Fruit fly (Drosophila melanogaster) whole organism, prepupa: ENCODE results near the gene Art9.

ENCODE experiments used
- Blimp-1 ChIP-seq: fragments of 200-800 bp; sonication (Bioruptor generic); optimal IDR thresholded peaks from 3 replicates; lab custom pipeline; 2017; ENCODE audit warnings: missing biosample characterization, missing genetic modification characterization, mild to moderate bottlenecking, moderate library complexity, missing genetic modification reagents
- CG10631 ChIP-seq: fragments of 200-800 bp; sonication (Bioruptor generic); optimal IDR thresholded peaks from 2 replicates; lab custom pipeline; 2016; ENCODE audit warnings: missing biosample characterization, missing genetic modification characterization
- CG10669 ChIP-seq: fragments of 200-800 bp; sonication (Bioruptor generic); optimal IDR thresholded peaks from 3 replicates; lab custom pipeline; 2018; ENCODE audit warnings: missing biosample characterization, mild to moderate bottlenecking, missing genetic modification characterization, moderate library complexity
- CG11762 ChIP-seq: fragments of 200-800 bp; sonication (Bioruptor generic); optimal IDR thresholded peaks from 3 replicates; lab custom pipeline; 2016; ENCODE audit warnings: missing biosample characterization, missing genetic modification characterization; ENCODE audit not compliant: insufficient read depth
- CG11902 ChIP-seq: fragments of 200-800 bp; sonication (Bioruptor generic); optimal IDR thresholded peaks from 3 replicates; lab custom pipeline; 2016; ENCODE audit warnings: missing biosample characterization, missing genetic modification characterization
- CG15336 ChIP-seq: fragments of 200-800 bp; sonication (Bioruptor generic); IDR thresholded peaks from 2 replicates; pipeline ENCODE4 v1.3.6; 2022; ENCODE audit warnings: missing biosample characterization, missing genetic modification characterization
- CG16779 ChIP-seq: fragments of 200-800 bp; sonication (Bioruptor generic); optimal IDR thresholded peaks from 3 replicates; lab custom pipeline; 2017; ENCODE audit warnings: missing biosample characterization, mild to moderate bottlenecking, missing genetic modification characterization
- CG3032 ChIP-seq: fragments of 200-800 bp; optimal IDR thresholded peaks from 2 replicates; lab custom pipeline; 2019; ENCODE audit warnings: missing biosample characterization, mild to moderate bottlenecking, missing genetic modification characterization, moderate library complexity
- CG4318 ChIP-seq: fragments of 200-800 bp; sonication (Bioruptor generic); optimal IDR thresholded peaks from 3 replicates; lab custom pipeline; 2017; ENCODE audit warnings: missing biosample characterization, mild to moderate bottlenecking, missing genetic modification characterization
- CG6163 ChIP-seq: fragments of 200-800 bp; sonication (Bioruptor generic); IDR thresholded peaks from 3 replicates; pipeline ENCODE4 v1.3.6; 2022; ENCODE audit warnings: missing biosample characterization, missing genetic modification characterization
- CG6792 ChIP-seq: fragments of 200-800 bp; sonication (Bioruptor generic); optimal IDR thresholded peaks from 3 replicates; lab custom pipeline; 2016; ENCODE audit warnings: missing biosample characterization, missing genetic modification characterization
- CG6854 ChIP-seq: fragments of 200-800 bp; sonication (Bioruptor generic); optimal IDR thresholded peaks from 2 replicates; lab custom pipeline; 2017; ENCODE audit warnings: missing biosample characterization, mild to moderate bottlenecking, missing genetic modification characterization
- CG7368 ChIP-seq: fragments of 200-800 bp; sonication (Bioruptor generic); optimal IDR thresholded peaks from 3 replicates; lab custom pipeline; 2016; ENCODE audit warnings: missing biosample characterization, missing genetic modification characterization
- CG8119 ChIP-seq: fragments of 200-800 bp; sonication (Bioruptor generic); IDR thresholded peaks from 3 replicates; pipeline ENCODE4 v1.3.6; 2022; ENCODE audit warnings: missing biosample characterization, missing genetic modification characterization
- CG8632 ChIP-seq: fragments of 200-800 bp; sonication (Bioruptor generic); optimal IDR thresholded peaks from 3 replicates; lab custom pipeline; 2016; ENCODE audit warnings: missing biosample characterization, missing genetic modification characterization
- Eip78C ChIP-seq: fragments of 200-800 bp; sonication (Bioruptor generic); peaks from one replicate; lab custom pipeline; 2016; ENCODE audit warnings: missing biosample characterization, missing genetic modification characterization
- Hr38 ChIP-seq: sonication (Bioruptor generic); optimal IDR thresholded peaks from 2 replicates; lab custom pipeline; 2016; ENCODE audit warnings: missing biosample characterization, missing genetic modification characterization
- Lpt ChIP-seq: fragments of 200-800 bp; sonication (Bioruptor generic); optimal IDR thresholded peaks from 3 replicates; lab custom pipeline; 2016; ENCODE audit warnings: missing biosample characterization, missing genetic modification characterization
- Met ChIP-seq: fragments of 200-800 bp; sonication (Bioruptor generic); optimal IDR thresholded peaks from 3 replicates; lab custom pipeline; 2016; ENCODE audit warnings: missing biosample characterization, missing genetic modification characterization
- Smox ChIP-seq: fragments of 200-800 bp; sonication (Bioruptor generic); optimal IDR thresholded peaks from 3 replicates; lab custom pipeline; 2016; ENCODE audit warnings: missing biosample characterization, missing genetic modification characterization
- achi ChIP-seq: fragments of 200-800 bp; sonication (Bioruptor generic); optimal IDR thresholded peaks from 3 replicates; lab custom pipeline; 2016; ENCODE audit warnings: missing biosample characterization, missing genetic modification characterization
- cyc ChIP-seq: fragments of 200-800 bp; sonication (Bioruptor generic); optimal IDR thresholded peaks from 3 replicates; lab custom pipeline; 2016; ENCODE audit warnings: missing biosample characterization, missing genetic modification characterization
- dsx ChIP-seq: fragments of 200-800 bp; optimal IDR thresholded peaks from 3 replicates; lab custom pipeline; 2019; ENCODE audit warnings: missing biosample characterization, mild to moderate bottlenecking, missing genetic modification characterization, moderate library complexity; ENCODE audit not compliant: poor library complexity, severe bottlenecking
- eg ChIP-seq: fragments of 200-800 bp; sonication (Bioruptor generic); IDR thresholded peaks from 3 replicates; pipeline ENCODE4 v1.3.6; 2022; ENCODE audit warnings: missing biosample characterization, missing genetic modification characterization
- esn ChIP-seq: fragments of 200-800 bp; sonication (Bioruptor generic); optimal IDR thresholded peaks from 2 replicates; lab custom pipeline; 2016; ENCODE audit warnings: missing biosample characterization, mild to moderate bottlenecking, missing genetic modification characterization, moderate library complexity
- fd59A ChIP-seq: fragments of 200-800 bp; sonication (Bioruptor generic); optimal IDR thresholded peaks from 2 replicates; lab custom pipeline; 2017; ENCODE audit warnings: missing biosample characterization, mild to moderate bottlenecking, missing genetic modification characterization, missing genetic modification reagents
- salr ChIP-seq, 2 experiments: fragments of 200-800 bp; sonication (Bioruptor generic); optimal IDR thresholded peaks; 3 replicates each; lab custom pipeline; 2016 to 2018; ENCODE audit warnings: missing biosample characterization in 2 of 2, missing genetic modification characterization in 2 of 2, mild to moderate bottlenecking in 1 of 2
- svp ChIP-seq: fragments of 200-800 bp; sonication (Bioruptor generic); peaks from one replicate; lab custom pipeline; 2016; ENCODE audit warnings: missing biosample characterization, missing genetic modification characterization
- vri ChIP-seq: fragments of 200-800 bp; sonication (Bioruptor generic); optimal IDR thresholded peaks from 3 replicates; lab custom pipeline; 2016; ENCODE audit warnings: missing biosample characterization, mild to moderate bottlenecking, missing genetic modification characterization

Art9 gene

dm6 chr3R:13974741-13975245 is 31.5 kb upstream of the Art9 start:
- peak; percentile 13 for TF ChIP-seq vri (GFP tag; lab: Kevin White, UChicago)
- peak; percentile 23 for TF ChIP-seq Blimp-1 (GFP tag; lab: Kevin White, UChicago)
- TF ChIP-seq CG6854 (GFP tag; lab: Kevin White, UChicago) = peak; percentile 82
- peak; percentile 13 for TF ChIP-seq Hr38 (GFP tag; lab: Kevin White, UChicago)
- no peak for TF ChIP-seq cyc
- peak; percentile 51; the same call in 2 of the 3 replicates for TF ChIP-seq CG6163
- TF ChIP-seq CG11902 (GFP tag; lab: Kevin White, UChicago) = no peak
- TF ChIP-seq CG11762 (GFP tag; lab: Kevin White, UChicago) = no peak
- peak; percentile 23; the same call in 1 of the 2 replicates for TF ChIP-seq CG15336 (GFP tag; lab: Robert Waterston, UW)
- no peak for TF ChIP-seq dsx (GFP tag; lab: Kevin White, UChicago)
- TF ChIP-seq eg (GFP tag; lab: Robert Waterston, UW) = peak; percentile 70
- TF ChIP-seq fd59A = no peak
- TF ChIP-seq CG16779 (tag; lab: Kevin White, UChicago) = no peak
- TF ChIP-seq Lpt (GFP tag; lab: Kevin White, UChicago) = peak; percentile 42
- TF ChIP-seq, all 60 proteins: peak for 8

dm6 chr3R:13972653-13973052 is 29.4 kb upstream of the Art9 start:
- TF ChIP-seq CG11902 (GFP tag; lab: Kevin White, UChicago) (no peak), CG15336 (GFP tag; lab: Robert Waterston, UW) (no peak), CG8119 (no peak)

dm6 chr3R:13971728-13972448 is 28.6 kb upstream of the Art9 start:
- TF ChIP-seq CG15336 (GFP tag; lab: Robert Waterston, UW) = 0 out of 2 replicates have a peak, but pooled peaks have one; percentile 29
- TF ChIP-seq esn (GFP tag; lab: Kevin White, UChicago) = peak; percentile 4
- TF ChIP-seq CG3032 (tag; lab: Kevin White, UChicago) = no peak
- TF ChIP-seq CG8632 = peak; percentile 25
- peak; percentile 12 for TF ChIP-seq CG10631 (GFP tag; lab: Kevin White, UChicago)
- TF ChIP-seq achi (GFP tag; lab: Kevin White, UChicago) = peak; percentile 17
- 0 out of 3 replicates have a peak, but pooled peaks have one; percentile 31 for TF ChIP-seq CG8119
- peak; percentile 64 for TF ChIP-seq Eip78C (GFP tag; lab: Kevin White, UChicago)
- TF ChIP-seq eg (GFP tag; lab: Robert Waterston, UW) = 0 out of 3 replicates have a peak, but pooled peaks have one; percentile 19
- TF ChIP-seq dsx (GFP tag; lab: Kevin White, UChicago) = no peak
- TF ChIP-seq salr (GFP tag; optimal IDR thresholded peaks at IDR 0.05; lab: Kevin White, UChicago) = no peak
- no peak for TF ChIP-seq CG10669 (GFP tag; lab: Kevin White, UChicago)
- peak; percentile 7 for TF ChIP-seq CG4318
- TF ChIP-seq CG11902 (GFP tag; lab: Kevin White, UChicago) = no peak

- TF ChIP-seq Met (GFP tag; lab: Kevin White, UChicago) (no peak), svp (GFP tag; lab: Kevin White, UChicago) (no peak), Lpt (GFP tag; lab: Kevin White, UChicago) (no peak), salr (GFP tag; optimal IDR thresholded peaks at IDR 0.05; lab: Kevin White, UChicago) (no peak), CG7368 (GFP tag; lab: Kevin White, UChicago) (no peak), Eip78C (GFP tag; lab: Kevin White, UChicago) (peak; percentile 55), Smox (GFP tag; lab: Kevin White, UChicago) (no peak), CG4318 (no peak), Hr38 (GFP tag; lab: Kevin White, UChicago) (no peak), esn (GFP tag; lab: Kevin White, UChicago) (peak; percentile 13)
Observed at dm6 chr3R:13964513-13964975, 21.3 kb upstream of the Art9 start, which contains the start of gene Orc2. Orc2 (plus strand) TSS chr3R:13964885.

- TF ChIP-seq CG10631 (GFP tag; lab: Kevin White, UChicago) (no peak), cyc (no peak), CG6792 (GFP tag; lab: Kevin White, UChicago) (no peak)
Observed at dm6 chr3R:13964074-13964473, 20.8 kb upstream of the Art9 start, which contains the start of gene Kots. Kots (minus strand) TSS chr3R:13964174.
